Worm (Caenorhabditis elegans): Measurements from ENCODE around the gene nduc-2.

nduc-2 gene

DNA sequence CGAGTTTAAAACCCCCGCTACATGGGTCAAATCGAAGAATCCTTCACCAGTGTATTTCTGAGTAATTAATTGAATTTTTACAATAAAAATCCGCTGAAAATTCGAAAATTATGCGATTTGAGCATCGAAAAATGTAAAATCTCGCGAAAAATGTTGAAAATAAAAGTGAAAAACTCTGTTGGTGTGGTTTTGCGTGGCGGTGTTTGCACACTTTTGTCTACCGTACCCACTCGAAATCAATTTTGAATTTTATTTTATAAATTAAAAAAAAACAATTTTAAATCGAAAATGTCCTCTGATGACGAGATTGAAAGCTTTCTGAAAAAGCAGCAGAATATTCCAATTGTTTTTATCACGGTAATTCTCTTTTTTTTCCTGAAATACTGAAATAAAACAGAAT lies 5.9 kb upstream of the nduc-2 start, which contains the start of gene Y71H2AM.6:
TSS of gene Y71H2AM.6 (plus strand) at position 264 of the 400 bp plus-strand sequence.
- TF ChIP-seq ztf-1 (GFP tag; conservative IDR thresholded peaks at IDR 0.05) (no peak), unc-55 (GFP tag; optimal IDR thresholded peaks at IDR 0.05) (peak; percentile 69), nhr-12 (tag; optimal IDR thresholded peaks at IDR 0.05) (no peak), C34F6.9 (tag; optimal IDR thresholded peaks at IDR 0.05) (peak; percentile 61), fos-1 (tag; optimal IDR thresholded peaks at IDR 0.05) (peak; percentile 8), dmd-4 (tag; optimal IDR thresholded peaks at IDR 0.05) (no peak), ztf-11 (tag; optimal IDR thresholded peaks at IDR 0.05) (no peak), F13H6.1 (tag; optimal IDR thresholded peaks at IDR 0.05) (no peak), lin-11 (tag; optimal IDR thresholded peaks at IDR 0.05) (no peak), aly-2 (tag; optimal IDR thresholded peaks at IDR 0.05) (no peak), snpc-4 (tag; optimal IDR thresholded peaks at IDR 0.05) (no peak), sma-9 (GFP tag; optimal IDR thresholded peaks at IDR 0.05) (no peak), sma-9 (tag; optimal IDR thresholded peaks at IDR 0.05) (no peak), lsy-2 (tag; optimal IDR thresholded peaks at IDR 0.05) (peak; percentile 97 to 99), Y55F3AM.14 (GFP tag; optimal IDR thresholded peaks at IDR 0.05) (no peak), sma-3 (GFP tag; optimal IDR thresholded peaks at IDR 0.05) (peak; percentile 20), mbf-1 (tag; optimal IDR thresholded peaks at IDR 0.05) (no peak), elt-3 (tag; optimal IDR thresholded peaks at IDR 0.05) (no peak), crh-2 (tag; optimal IDR thresholded peaks at IDR 0.05) (peak; percentile 25), unc-39 (tag; optimal IDR thresholded peaks at IDR 0.05) (no peak), mdl-1 (tag; optimal IDR thresholded peaks at IDR 0.05) (no peak), peb-1 (tag; optimal IDR thresholded peaks at IDR 0.05) (no peak), zag-1 (tag; optimal IDR thresholded peaks at IDR 0.05) (no peak), blmp-1 (tag; optimal IDR thresholded peaks at IDR 0.05; ENCODE audit: insufficient read depth) (peak; percentile 71), ceh-82 (tag; optimal IDR thresholded peaks at IDR 0.05) (no peak), ztf-4 (tag; optimal IDR thresholded peaks at IDR 0.05) (no peak), R02D3.7 (tag; optimal IDR thresholded peaks at IDR 0.05) (no peak), lin-13 (GFP tag; optimal IDR thresholded peaks at IDR 0.05) (peak; percentile 63), nhr-21 (tag; optimal IDR thresholded peaks at IDR 0.05) (no peak), gmeb-1 (tag; optimal IDR thresholded peaks at IDR 0.05) (peak; percentile 52), nhr-25 (tag; optimal IDR thresholded peaks at IDR 0.05) (peak; percentile 38)

DNA sequence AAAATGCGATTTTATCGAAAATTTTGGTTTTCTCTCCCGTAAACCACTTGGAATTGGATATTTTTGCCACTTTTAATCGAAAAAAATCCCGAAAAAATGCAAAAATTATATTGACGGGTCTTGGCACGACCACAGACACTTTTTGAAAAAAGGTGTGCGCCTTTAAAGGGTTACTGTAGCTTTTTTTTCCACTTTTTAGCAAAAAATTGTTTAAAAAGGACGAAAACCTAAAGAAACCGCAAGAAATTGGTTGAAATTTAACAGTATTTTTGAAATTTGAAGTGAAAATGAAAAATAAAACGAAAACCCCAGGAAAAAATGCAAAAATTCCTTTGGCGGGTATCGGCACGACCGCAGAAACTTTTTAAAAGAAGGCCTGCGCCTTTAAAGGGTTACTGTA lies 4.8 kb upstream of the nduc-2 start:
- TF ChIP-seq nhr-77 (tag; optimal IDR thresholded peaks at IDR 0.05) (no peak), F13H6.1 (tag; optimal IDR thresholded peaks at IDR 0.05) (no peak), lin-11 (tag; optimal IDR thresholded peaks at IDR 0.05) (no peak), fos-1 (tag; optimal IDR thresholded peaks at IDR 0.05) (no peak), skn-1 (tag; optimal IDR thresholded peaks at IDR 0.05) (no peak), nhr-6 (tag; optimal IDR thresholded peaks at IDR 0.05) (no peak), mbf-1 (tag; optimal IDR thresholded peaks at IDR 0.05) (no peak), elt-1 (tag; optimal IDR thresholded peaks at IDR 0.05) (no peak), lsy-2 (tag; optimal IDR thresholded peaks at IDR 0.05) (no peak), peb-1 (tag; optimal IDR thresholded peaks at IDR 0.05) (no peak), C34F6.9 (tag; optimal IDR thresholded peaks at IDR 0.05) (no peak), crh-2 (tag; optimal IDR thresholded peaks at IDR 0.05) (no peak)

DNA sequence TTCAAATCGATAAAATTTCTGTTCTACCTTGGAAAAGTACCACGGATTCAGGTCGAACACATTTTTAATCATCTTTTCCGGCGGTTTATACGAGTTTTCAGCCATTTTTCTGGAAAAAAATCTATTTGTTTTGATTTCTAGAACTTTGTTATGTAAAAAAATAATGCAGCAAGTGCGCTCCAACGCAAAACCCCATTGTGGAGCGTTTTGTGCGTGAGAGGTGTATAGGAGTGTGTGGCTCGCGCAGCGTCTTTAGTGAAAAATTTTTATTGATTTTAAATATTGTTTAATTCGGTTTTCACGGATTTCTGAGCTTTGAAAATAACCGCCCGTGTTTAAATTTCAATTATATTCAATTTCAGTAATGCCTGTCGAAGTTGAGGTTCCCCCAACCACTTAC lies 812 bp upstream of the nduc-2 start, which contains the start of gene Y71H2AM.20:
TSS of gene Y71H2AM.20 (minus strand) at position 109 of the 400 bp plus-strand sequence.
- TF ChIP-seq unc-55 (GFP tag; optimal IDR thresholded peaks at IDR 0.05) (peak; percentile 99), nhr-12 (tag; optimal IDR thresholded peaks at IDR 0.05) (peak; percentile 49), lin-39 (tag; optimal IDR thresholded peaks at IDR 0.05) (no peak), peb-1 (tag; optimal IDR thresholded peaks at IDR 0.05) (no peak), fos-1 (tag; optimal IDR thresholded peaks at IDR 0.05) (peak; percentile 98), nhr-21 (tag; optimal IDR thresholded peaks at IDR 0.05) (peak; percentile 93), ceh-16 (tag; optimal IDR thresholded peaks at IDR 0.05) (peak; percentile 44), nhr-129 (tag; optimal IDR thresholded peaks at IDR 0.05) (peak; percentile 94), nhr-77 (tag; optimal IDR thresholded peaks at IDR 0.05) (peak; percentile 85), mab-5 (tag; optimal IDR thresholded peaks at IDR 0.05) (peak; percentile 88), ceh-82 (tag; optimal IDR thresholded peaks at IDR 0.05) (peak; percentile 84), gmeb-1 (tag; optimal IDR thresholded peaks at IDR 0.05) (peak; percentile 89), ztf-4 (tag; optimal IDR thresholded peaks at IDR 0.05) (peak; percentile 96), ama-1 (optimal IDR thresholded peaks at IDR 0.05) (peak; percentile 71), ztf-11 (tag; optimal IDR thresholded peaks at IDR 0.05) (no peak), lin-11 (tag; optimal IDR thresholded peaks at IDR 0.05) (peak; percentile 89), nhr-10 (tag; optimal IDR thresholded peaks at IDR 0.05) (peak; percentile 38), sem-4 (tag; optimal IDR thresholded peaks at IDR 0.05) (peak; percentile 97), elt-1 (tag; optimal IDR thresholded peaks at IDR 0.05) (no peak), lin-13 (GFP tag; optimal IDR thresholded peaks at IDR 0.05) (peak; percentile 98), ztf-1 (GFP tag; conservative IDR thresholded peaks at IDR 0.05) (no peak), sma-3 (GFP tag; optimal IDR thresholded peaks at IDR 0.05) (peak; percentile 96), elt-3 (tag; optimal IDR thresholded peaks at IDR 0.05) (no peak), skn-1 (tag; optimal IDR thresholded peaks at IDR 0.05) (peak; percentile 84), mdl-1 (tag; optimal IDR thresholded peaks at IDR 0.05) (peak in 1 of 2 experiments; percentile 75), nhr-25 (tag; optimal IDR thresholded peaks at IDR 0.05) (peak; percentile 97), blmp-1 (tag; optimal IDR thresholded peaks at IDR 0.05; ENCODE audit: insufficient read depth) (peak; percentile 60), C34F6.9 (tag; optimal IDR thresholded peaks at IDR 0.05) (peak; percentile 99), unc-62 (GFP tag; optimal IDR thresholded peaks at IDR 0.05) (no peak), snpc-4 (tag; optimal IDR thresholded peaks at IDR 0.05) (peak; percentile 77), egl-27 (tag; optimal IDR thresholded peaks at IDR 0.05) (peak; percentile 78), nhr-6 (tag; optimal IDR thresholded peaks at IDR 0.05) (peak; percentile 94), sma-9 (GFP tag; optimal IDR thresholded peaks at IDR 0.05) (peak; percentile 92), sma-9 (tag; optimal IDR thresholded peaks at IDR 0.05) (no peak), dmd-4 (tag; optimal IDR thresholded peaks at IDR 0.05) (no peak), nhr-11 (tag; optimal IDR thresholded peaks at IDR 0.05) (no peak), crh-2 (tag; optimal IDR thresholded peaks at IDR 0.05) (peak; percentile 99), zag-1 (tag; optimal IDR thresholded peaks at IDR 0.05) (peak; percentile 96), Y55F3AM.14 (GFP tag; optimal IDR thresholded peaks at IDR 0.05) (peak; percentile 87), unc-39 (tag; optimal IDR thresholded peaks at IDR 0.05) (no peak)
